Worm (Caenorhabditis elegans): ENCODE results near the gene vep-2.
A peak's percentile ranks its signal among the peaks of the same experiment; 100 is the strongest.

vep-2 gene

ce11 chrX:3659192-3659591 lies 31.1 kb downstream of the vep-2 start, which contains the start of gene R11G1.1:
Gene R11G1.1 (plus strand): TSS chrX:3659492.
- TF ChIP-seq ref-1 (GFP tag; conservative IDR thresholded peaks at IDR 0.05) (no peak), med-1 (GFP tag; optimal IDR thresholded peaks at IDR 0.05; ENCODE audit: insufficient read depth) (no peak), cog-1 (tag; optimal IDR thresholded peaks at IDR 0.05) (no peak), T22C8.4 (GFP tag; IDR thresholded peaks at IDR 0.05) (no peak), klf-2 (GFP tag; conservative IDR thresholded peaks at IDR 0.05) (no peak), flt-1 (GFP tag; IDR thresholded peaks at IDR 0.05) (no peak), ztf-23 (GFP tag; IDR thresholded peaks at IDR 0.05) (no peak)

- TF ChIP-seq T22C8.4 (GFP tag; IDR thresholded peaks at IDR 0.05), result no peak
- no peak for TF ChIP-seq flt-1 (GFP tag; IDR thresholded peaks at IDR 0.05)
- no peak for TF ChIP-seq cog-1 (tag; optimal IDR thresholded peaks at IDR 0.05)
- no peak for TF ChIP-seq ztf-29 (GFP tag; IDR thresholded peaks at IDR 0.05)
- TF ChIP-seq klf-2 (GFP tag; conservative IDR thresholded peaks at IDR 0.05), result no peak
- TF ChIP-seq med-1 (GFP tag; optimal IDR thresholded peaks at IDR 0.05; ENCODE audit: insufficient read depth), result no peak
- no peak for TF ChIP-seq ref-1 (GFP tag; conservative IDR thresholded peaks at IDR 0.05)
- TF ChIP-seq tab-1 (GFP tag; IDR thresholded peaks at IDR 0.05), result no peak
- TF ChIP-seq ztf-23 (GFP tag; IDR thresholded peaks at IDR 0.05), result no peak
These were observed 40.7 kb downstream of the vep-2 start, which contains the start of gene snet-1 for ce11 chrX:3668842-3669241. Gene snet-1 (minus strand): TSS chrX:3668942.

ce11 chrX:3671998-3672397 lies 43.9 kb downstream of the vep-2 start, which contains the start of gene C02F12.5:
Gene C02F12.5 (minus strand): TSS chrX:3672098.
- no peak for TF ChIP-seq ref-1 (GFP tag; conservative IDR thresholded peaks at IDR 0.05)
- TF ChIP-seq tab-1 (GFP tag; IDR thresholded peaks at IDR 0.05), result no peak
- TF ChIP-seq klf-2 (GFP tag; conservative IDR thresholded peaks at IDR 0.05), result no peak
- TF ChIP-seq cog-1 (tag; optimal IDR thresholded peaks at IDR 0.05), result no peak
- no peak for TF ChIP-seq flt-1 (GFP tag; IDR thresholded peaks at IDR 0.05)
- no peak for TF ChIP-seq T22C8.4 (GFP tag; IDR thresholded peaks at IDR 0.05)
- TF ChIP-seq med-1 (GFP tag; optimal IDR thresholded peaks at IDR 0.05; ENCODE audit: insufficient read depth), result no peak
- no peak for TF ChIP-seq ztf-23 (GFP tag; IDR thresholded peaks at IDR 0.05)
- no peak for TF ChIP-seq ztf-29 (GFP tag; IDR thresholded peaks at IDR 0.05)

- TF ChIP-seq ztf-23 (GFP tag; IDR thresholded peaks at IDR 0.05) (no peak), tab-1 (GFP tag; IDR thresholded peaks at IDR 0.05) (no peak), flt-1 (GFP tag; IDR thresholded peaks at IDR 0.05) (no peak), ref-1 (GFP tag; conservative IDR thresholded peaks at IDR 0.05) (no peak), med-1 (GFP tag; optimal IDR thresholded peaks at IDR 0.05; ENCODE audit: insufficient read depth) (no peak), cog-1 (tag; optimal IDR thresholded peaks at IDR 0.05) (no peak), ztf-29 (GFP tag; IDR thresholded peaks at IDR 0.05) (no peak), klf-2 (GFP tag; conservative IDR thresholded peaks at IDR 0.05) (no peak), T22C8.4 (GFP tag; IDR thresholded peaks at IDR 0.05) (no peak)
These were observed 45.5 kb downstream of the vep-2 start, which contains the start of gene ceh-63 for ce11 chrX:3673584-3674108. Gene ceh-63 (minus strand): TSS chrX:3674058.

- 0 out of 2 replicates have a peak, but pooled peaks have one; percentile 64 for TF ChIP-seq flt-1 (GFP tag; IDR thresholded peaks at IDR 0.05)
- TF ChIP-seq cog-1 (tag; optimal IDR thresholded peaks at IDR 0.05), result no peak
These were observed 50.5 kb downstream of the vep-2 start, which contains the start of gene tag-52 for ce11 chrX:3678507-3679175. Gene tag-52 (minus strand): TSS chrX:3678557.
